Fruit fly (Drosophila melanogaster): Measurements from ENCODE around the gene Blimp-1.

- TF ChIP-seq pan (optimal IDR thresholded peaks at IDR 0.05) (no peak), usp (GFP tag; optimal IDR thresholded peaks at IDR 0.05) (no peak), psq (optimal IDR thresholded peaks at IDR 0.05) (no peak), EcR (GFP tag; optimal IDR thresholded peaks at IDR 0.05) (no peak), CG8478 (optimal IDR thresholded peaks at IDR 0.05) (no peak)
Observed at dm6 chr3L:5663250-5663649, 32.5 kb downstream of the Blimp-1 start.

Measured in whole organism.